Fruit fly (Drosophila melanogaster) whole organism, embryonic: ENCODE measurements around the gene CG7896.

Experiments
- CG1024 ChIP-seq: fragments of 200-800 bp; sonication (Bioruptor generic); IDR thresholded peaks from 2 replicates; pipeline ENCODE4 v1.3.6; 2022; ENCODE audit warnings: missing biosample characterization, missing genetic modification characterization
- CG11504 ChIP-seq: fragments of 200-800 bp; sonication (Bioruptor generic); optimal IDR thresholded peaks from 3 replicates; lab custom pipeline; 2019; ENCODE audit warnings: missing biosample characterization, mild to moderate bottlenecking, missing genetic modification characterization, moderate library complexity
- CG11560 ChIP-seq: fragments of 200-800 bp; sonication (Bioruptor generic); IDR thresholded peaks from 3 replicates; pipeline ENCODE4 v1.3.6; 2022; ENCODE audit warnings: missing biosample characterization, missing genetic modification characterization
- CG12155 ChIP-seq: fragments of 200-800 bp; sonication (Bioruptor generic); optimal IDR thresholded peaks from 3 replicates; lab custom pipeline; 2016; ENCODE audit warnings: missing biosample characterization, missing genetic modification characterization
- CG1602 ChIP-seq: fragments of 200-800 bp; sonication (Bioruptor generic); optimal IDR thresholded peaks from 3 replicates; lab custom pipeline; 2016; ENCODE audit warnings: missing biosample characterization, missing genetic modification characterization
- CG16813 ChIP-seq: fragments of 200-800 bp; sonication (Bioruptor generic); IDR thresholded peaks from 3 replicates; pipeline ENCODE4 v1.3.6; 2022; ENCODE audit warnings: missing biosample characterization, missing genetic modification characterization; ENCODE audit not compliant: partially characterized antibody
- CG30403 ChIP-seq: fragments of 200-800 bp; sonication (Bioruptor generic); optimal IDR thresholded peaks from 3 replicates; lab custom pipeline; 2016; ENCODE audit warnings: missing biosample characterization, missing genetic modification characterization
- CG30431 ChIP-seq: fragments of 200-800 bp; sonication (Bioruptor generic); optimal IDR thresholded peaks from 2 replicates; lab custom pipeline; 2017; ENCODE audit warnings: missing biosample characterization, missing genetic modification characterization
- CG3065 ChIP-seq: fragments of 200-800 bp; sonication (Bioruptor generic); optimal IDR thresholded peaks from 2 replicates; lab custom pipeline; 2016; ENCODE audit warnings: missing biosample characterization, missing genetic modification characterization
- CG31365 ChIP-seq: fragments of 200-800 bp; sonication (Bioruptor generic); optimal IDR thresholded peaks from 2 replicates; lab custom pipeline; 2018; ENCODE audit warnings: missing biosample characterization, mild to moderate bottlenecking, missing genetic modification characterization
- CG31388 ChIP-seq: fragments of 200-800 bp; sonication (Bioruptor generic); optimal IDR thresholded peaks from 2 replicates; lab custom pipeline; 2016; ENCODE audit warnings: missing biosample characterization, missing genetic modification characterization
- CG3726 ChIP-seq: fragments of 200-800 bp; sonication (Bioruptor generic); IDR thresholded peaks from 3 replicates; pipeline ENCODE4, ENCODE4 v1.3.6; 2022; ENCODE audit warnings: missing biosample characterization, missing genetic modification characterization
- CG4617 ChIP-seq: fragments of 200-800 bp; sonication (Bioruptor generic); optimal IDR thresholded peaks from 3 replicates; lab custom pipeline; 2016; ENCODE audit warnings: missing biosample characterization, missing genetic modification characterization, borderline replicate concordance
- CG6765 ChIP-seq: fragments of 200-800 bp; sonication (Bioruptor generic); optimal IDR thresholded peaks from 3 replicates; lab custom pipeline; 2017; ENCODE audit warnings: missing biosample characterization, mild to moderate bottlenecking, missing genetic modification characterization
- CG7271 ChIP-seq: fragments of 200-800 bp; sonication (Bioruptor generic); optimal IDR thresholded peaks from 2 replicates; lab custom pipeline; 2018; ENCODE audit warnings: missing biosample characterization, mild to moderate bottlenecking, missing genetic modification characterization, moderate library complexity
- CG7963 ChIP-seq: fragments of 200-800 bp; sonication (Bioruptor generic); IDR thresholded peaks from 3 replicates; pipeline ENCODE4 v1.3.6; 2022; ENCODE audit warnings: missing biosample characterization, missing genetic modification characterization; ENCODE audit not compliant: partially characterized antibody
- Dll ChIP-seq: fragments of 200-800 bp; sonication (Bioruptor generic); IDR thresholded peaks from 4 replicates; pipeline ENCODE4 v1.3.6; 2022; ENCODE audit warnings: missing biosample characterization, missing genetic modification characterization; ENCODE audit not compliant: partially characterized antibody
- Doc3 ChIP-seq: fragments of 200-800 bp; sonication (Bioruptor generic); IDR thresholded peaks from 3 replicates; pipeline ENCODE4 v1.3.6; 2022; ENCODE audit warnings: missing biosample characterization, missing genetic modification characterization; ENCODE audit not compliant: partially characterized antibody
- Dp ChIP-seq: fragments of 200-800 bp; sonication (Bioruptor generic); optimal IDR thresholded peaks from 2 replicates; lab custom pipeline; 2018; ENCODE audit warnings: missing biosample characterization, mild to moderate bottlenecking, missing genetic modification characterization, moderate library complexity
- Fer1 ChIP-seq: fragments of 200-800 bp; sonication (Bioruptor generic); optimal IDR thresholded peaks from 2 replicates; lab custom pipeline; 2017; ENCODE audit warnings: missing biosample characterization, mild to moderate bottlenecking, missing genetic modification characterization
- HLH4C ChIP-seq: fragments of 200-800 bp; sonication (Bioruptor generic); IDR thresholded peaks from 3 replicates; pipeline ENCODE4 v1.3.6; 2022; ENCODE audit warnings: missing biosample characterization, missing genetic modification characterization; ENCODE audit not compliant: partially characterized antibody
- HmgZ ChIP-seq: fragments of 200-800 bp; sonication (Bioruptor generic); optimal IDR thresholded peaks from 2 replicates; lab custom pipeline; 2018; ENCODE audit warnings: missing biosample characterization, mild to moderate bottlenecking, missing genetic modification characterization
- MBD-R2 ChIP-seq: fragments of 200-800 bp; sonication (Bioruptor generic); IDR thresholded peaks from 2 replicates; pipeline ENCODE4 v1.3.6; 2022; ENCODE audit warnings: missing biosample characterization, missing genetic modification characterization
- MESR4 ChIP-seq: fragments of 200-800 bp; sonication (Bioruptor generic); optimal IDR thresholded peaks from 2 replicates; lab custom pipeline; 2018; ENCODE audit warnings: missing biosample characterization, mild to moderate bottlenecking, missing genetic modification characterization, moderate library complexity
- Mad ChIP-seq: fragments of 200-800 bp; sonication (Bioruptor generic); optimal IDR thresholded peaks from 2 replicates; lab custom pipeline; 2016; ENCODE audit warnings: missing biosample characterization, missing genetic modification characterization
- PHDP ChIP-seq: fragments of 200-800 bp; sonication (Bioruptor generic); optimal IDR thresholded peaks from 3 replicates; lab custom pipeline; 2018; ENCODE audit warnings: missing biosample characterization, mild to moderate bottlenecking, missing genetic modification characterization, moderate library complexity
- Side ChIP-seq: fragments of 200-800 bp; sonication (Bioruptor generic); optimal IDR thresholded peaks from 2 replicates; lab custom pipeline; 2016; ENCODE audit warnings: missing biosample characterization, missing genetic modification characterization
- Sin3A ChIP-seq: fragments of >200 bp; optimal IDR thresholded peaks from 2 replicates; lab custom pipeline; 2018
- Sox102F ChIP-seq: fragments of 200-800 bp; sonication (Bioruptor generic); optimal IDR thresholded peaks from 2 replicates; lab custom pipeline; 2018; ENCODE audit warnings: missing biosample characterization, mild to moderate bottlenecking, missing genetic modification characterization, moderate library complexity
- YL-1 ChIP-seq: fragments of 200-800 bp; sonication (Bioruptor generic); optimal IDR thresholded peaks from 3 replicates; lab custom pipeline; 2017; ENCODE audit warnings: missing biosample characterization, mild to moderate bottlenecking, missing genetic modification characterization
- amos ChIP-seq: fragments of 200-800 bp; sonication (Bioruptor generic); IDR thresholded peaks from 2 replicates; pipeline ENCODE4 v1.3.6; 2022; ENCODE audit warnings: missing biosample characterization, missing genetic modification characterization; ENCODE audit not compliant: partially characterized antibody
- aop ChIP-seq: fragments of 200-800 bp; sonication (Bioruptor generic); IDR thresholded peaks from 2 replicates; pipeline ENCODE4 v1.3.6; 2022; ENCODE audit warnings: missing biosample characterization, missing genetic modification characterization
- croc ChIP-seq: fragments of 200-800 bp; sonication (Bioruptor generic); conservative IDR thresholded peaks from 3 replicates; pipeline ENCODE4 v1.3.6; 2022; ENCODE audit warnings: missing biosample characterization, missing genetic modification characterization
- disco-r ChIP-seq: fragments of 200-800 bp; sonication (Bioruptor generic); optimal IDR thresholded peaks from 2 replicates; lab custom pipeline; 2016; ENCODE audit warnings: missing biosample characterization, missing genetic modification characterization
- en ChIP-seq: fragments of 200-800 bp; sonication (Bioruptor generic); optimal IDR thresholded peaks from 2 replicates; lab custom pipeline; 2016; ENCODE audit warnings: missing biosample characterization, missing genetic modification characterization
- eve ChIP-seq, 2 experiments: fragments of >200 bp; optimal IDR thresholded peaks; 2 replicates each; lab custom pipeline; 2017; ENCODE audit warnings: missing biosample characterization in 2 of 2, missing genetic modification characterization in 2 of 2
- fd102C ChIP-seq: fragments of 200-800 bp; sonication (Bioruptor generic); optimal IDR thresholded peaks from 2 replicates; lab custom pipeline; 2018; ENCODE audit warnings: missing biosample characterization, mild to moderate bottlenecking, missing genetic modification characterization, moderate library complexity
- gcm2 ChIP-seq: fragments of 200-800 bp; sonication (Bioruptor generic); optimal IDR thresholded peaks from 2 replicates; lab custom pipeline; 2016; ENCODE audit warnings: missing biosample characterization, missing genetic modification characterization
- gem ChIP-seq: fragments of 200-800 bp; sonication (Bioruptor generic); optimal IDR thresholded peaks from 2 replicates; lab custom pipeline; 2019; ENCODE audit warnings: missing biosample characterization, mild to moderate bottlenecking, missing genetic modification characterization, moderate library complexity
- hbn ChIP-seq: fragments of 200-800 bp; sonication (Bioruptor generic); IDR thresholded peaks from 2 replicates; pipeline ENCODE4 v1.3.6; 2022; ENCODE audit warnings: missing biosample characterization, missing genetic modification characterization; ENCODE audit not compliant: partially characterized antibody
- hkb ChIP-seq, 2 experiments: fragments of 200-800 bp in 1 of 2; fragments of >200 bp in 1 of 2; sonication (Bioruptor generic) in 1 of 2; IDR thresholded peaks in 1 of 2; optimal IDR thresholded peaks in 1 of 2; 2 replicates each; pipeline versions ENCODE4 v1.3.6 to Lab custom; 2017 to 2022; ENCODE audit warnings: missing biosample characterization in 1 of 2, missing genetic modification characterization in 1 of 2
- hth ChIP-seq: fragments of >200 bp; optimal IDR thresholded peaks from 2 replicates; lab custom pipeline; 2017; ENCODE audit warnings: inconsistent platforms
- odd ChIP-seq: fragments of 200-800 bp; sonication (Bioruptor generic); optimal IDR thresholded peaks from 2 replicates; lab custom pipeline; 2017; ENCODE audit warnings: missing biosample characterization, mild to moderate bottlenecking, missing genetic modification characterization
- pfk ChIP-seq: fragments of 200-800 bp; sonication (Bioruptor generic); optimal IDR thresholded peaks from 2 replicates; lab custom pipeline; 2018; ENCODE audit warnings: missing biosample characterization, mild to moderate bottlenecking, missing genetic modification characterization, moderate library complexity
- pzg ChIP-seq: fragments of 200-800 bp; sonication (Bioruptor generic); optimal IDR thresholded peaks from 3 replicates; lab custom pipeline; 2018; ENCODE audit warnings: missing biosample characterization, mild to moderate bottlenecking, missing genetic modification characterization, moderate library complexity
- sd ChIP-seq: fragments of 200-800 bp; sonication (Bioruptor generic); optimal IDR thresholded peaks from 3 replicates; lab custom pipeline; 2018; ENCODE audit warnings: missing biosample characterization, mild to moderate bottlenecking, missing genetic modification characterization, moderate library complexity
- sob ChIP-seq: fragments of 200-800 bp; sonication (Bioruptor generic); IDR thresholded peaks from 2 replicates; pipeline ENCODE4 v1.3.6; 2022; ENCODE audit warnings: missing biosample characterization, missing genetic modification characterization
- stwl ChIP-seq: fragments of 200-800 bp; sonication (Bioruptor generic); optimal IDR thresholded peaks from 3 replicates; lab custom pipeline; 2018; ENCODE audit warnings: missing biosample characterization, mild to moderate bottlenecking, missing genetic modification characterization, moderate library complexity
- tll ChIP-seq, 2 experiments: fragments of 200-800 bp in 1 of 2; fragments of >200 bp in 1 of 2; sonication (Bioruptor generic) in 1 of 2; optimal IDR thresholded peaks; 2 replicates each; lab custom pipeline; 2017 to 2019; ENCODE audit warnings: missing biosample characterization in 2 of 2, missing genetic modification characterization in 2 of 2, mild to moderate bottlenecking in 1 of 2, moderate library complexity in 1 of 2
- tna ChIP-seq: fragments of 200-800 bp; sonication (Bioruptor generic); IDR thresholded peaks from 2 replicates; pipeline ENCODE4 v1.3.6; 2022; ENCODE audit warnings: missing biosample characterization, missing genetic modification characterization; ENCODE audit not compliant: partially characterized antibody
- trem ChIP-seq: fragments of 200-800 bp; optimal IDR thresholded peaks from 3 replicates; lab custom pipeline; 2019; ENCODE audit warnings: missing biosample characterization, mild to moderate bottlenecking, missing genetic modification characterization, moderate library complexity

The CG7896 gene

dm6 chr3R:29993134-29993533 is 9.9 kb downstream of the CG7896 start, which contains the start of gene Acph-1 (continued):
- TF ChIP-seq CG30431 (GFP tag; lab: Kevin White, UChicago) (no peak), pzg (GFP tag; lab: Kevin White, UChicago) (peak; percentile 40), YL-1 (peak; percentile 18), CG3726 (no peak), Dll (GFP tag; lab: Robert Waterston, UW) (0 out of 4 replicates have a peak, but pooled peaks have one; percentile 32), CG30403 (GFP tag; lab: Kevin White, UChicago) (no peak), CG1602 (GFP tag; lab: Kevin White, UChicago) (no peak), CG11504 (tag; lab: Kevin White, UChicago) (no peak), Side (GFP tag; lab: Kevin White, UChicago) (no peak), gem (tag; lab: Kevin White, UChicago) (no peak), CG31365 (tag; lab: Kevin White, UChicago) (no peak), MBD-R2 (peak; percentile 41), croc (no peak), sd (no peak), fd102C (no peak), eve (GFP tag; optimal IDR thresholded peaks at IDR 0.05; lab: Kevin White, UChicago) (no peak), en (GFP tag; lab: Kevin White, UChicago) (no peak), CG11560 (tag; lab: Robert Waterston, UW) (no peak), PHDP (no peak), tll (GFP tag; optimal IDR thresholded peaks at IDR 0.05; lab: Kevin White, UChicago) (no peak), CG3065 (no peak), hth (lab: Kevin White, UChicago) (no peak), sob (GFP tag; lab: Robert Waterston, UW) (no peak), Fer1 (GFP tag; lab: Kevin White, UChicago) (peak; percentile 24), hkb (optimal IDR thresholded peaks at IDR 0.05; lab: Kevin White, UChicago) (no peak), hkb (GFP tag; IDR thresholded peaks at IDR 0.05; lab: Robert Waterston, UW) (no peak), CG31388 (GFP tag; lab: Kevin White, UChicago) (no peak), Mad (GFP tag; lab: Kevin White, UChicago) (no peak), aop (GFP tag; lab: Robert Waterston, UW) (no peak), CG7271 (no peak), odd (GFP tag; lab: Kevin White, UChicago) (no peak), Dp (GFP tag; lab: Kevin White, UChicago) (peak; percentile 82), gcm2 (no peak), HLH4C (GFP tag; lab: Robert Waterston, UW) (peak; percentile 45; the same call in 1 of the 3 replicates), CG6765 (GFP tag; lab: Kevin White, UChicago) (peak; percentile 9), CG1024 (no peak), Sox102F (no peak)

dm6 chr3R:29995035-29995434 is 11.8 kb downstream of the CG7896 start, which contains the start of the genes CG7903 and Sas-6:
TSS of gene CG7903 (minus strand) at chr3R:29995231.
TSS of gene Sas-6 (plus strand) at chr3R:29995357.
- TF ChIP-seq tna (peak; percentile 43; the same call in 1 of the 2 replicates), stwl (tag; lab: Kevin White, UChicago) (peak; percentile 56), Doc3 (GFP tag; lab: Robert Waterston, UW) (peak; percentile 60; the same call in 2 of the 3 replicates), hbn (peak; percentile 72), HmgZ (peak; percentile 33), CG4617 (GFP tag; lab: Kevin White, UChicago) (peak; percentile 81), Sin3A (lab: Kevin White, UChicago) (peak; percentile 63), CG12155 (no peak), trem (tag; lab: Kevin White, UChicago) (peak; percentile 33), HLH4C (GFP tag; lab: Robert Waterston, UW) (peak; percentile 72), amos (GFP tag; lab: Robert Waterston, UW) (peak; percentile 78), pfk (GFP tag; lab: Kevin White, UChicago) (no peak), disco-r (GFP tag; lab: Kevin White, UChicago) (no peak), CG7963 (GFP tag; lab: Robert Waterston, UW) (peak; percentile 71; the same call in 2 of the 3 replicates), MESR4 (peak; percentile 71), CG16813 (GFP tag; lab: Robert Waterston, UW) (peak; percentile 69)
